Worm (Caenorhabditis elegans) whole organism, late embryonic: Measurements from ENCODE around the gene T22E5.6.

Experiments
- ama-1 ChIP-seq: fragments of 150-350 bp; optimal IDR thresholded peaks from 2 replicates; lab custom pipeline; 2014
- ceh-19 ChIP-seq: fragments of 200-800 bp; sonication (Bioruptor generic); optimal IDR thresholded peaks from 2 replicates; lab custom pipeline; 2018; ENCODE audit warnings: mild to moderate bottlenecking, missing genetic modification characterization, missing compliant biosample characterization
- dmd-4 ChIP-seq: sonication (generic microtip); optimal IDR thresholded peaks from 2 replicates; lab custom pipeline; 2016; ENCODE audit warnings: borderline replicate concordance, missing genetic modification characterization, missing compliant biosample characterization
- fax-1 ChIP-seq: sonication (generic microtip); optimal IDR thresholded peaks from 2 replicates; lab custom pipeline; 2016; ENCODE audit warnings: missing genotype, missing genetic modification characterization, missing compliant biosample characterization
- fkh-10 ChIP-seq: fragments of 150-350 bp; optimal IDR thresholded peaks from 2 replicates; lab custom pipeline; 2014; ENCODE audit warnings: missing biosample characterization, missing genetic modification reagents, missing genetic modification characterization
- lin-11 ChIP-seq: fragments of 200-800 bp; sonication (Bioruptor generic); optimal IDR thresholded peaks from 2 replicates; lab custom pipeline; 2018; ENCODE audit warnings: mild to moderate bottlenecking, missing genetic modification characterization, missing compliant biosample characterization
- nhr-11 ChIP-seq: fragments of 150-350 bp; optimal IDR thresholded peaks from 2 replicates; lab custom pipeline; 2014; ENCODE audit warnings: missing biosample characterization, missing genetic modification characterization
- npax-4 ChIP-seq: sonication (generic microtip); optimal IDR thresholded peaks from 2 replicates; lab custom pipeline; 2016; ENCODE audit warnings: missing genetic modification characterization, missing compliant biosample characterization
- pag-3 ChIP-seq: sonication (generic microtip); optimal IDR thresholded peaks from 2 replicates; lab custom pipeline; 2016; ENCODE audit warnings: missing compliant biosample characterization, missing genetic modification characterization, borderline replicate concordance
- pha-4 ChIP-seq: fragments of 150-350 bp; optimal IDR thresholded peaks from 2 replicates; lab custom pipeline; 2018; ENCODE audit warnings: missing biosample characterization, missing genetic modification reagents, missing genetic modification characterization
- pqm-1 ChIP-seq: sonication (generic microtip); optimal IDR thresholded peaks from 2 replicates; lab custom pipeline; 2016; ENCODE audit warnings: missing genetic modification characterization, missing compliant biosample characterization
- pros-1 ChIP-seq: fragments of 150-350 bp; optimal IDR thresholded peaks from 2 replicates; lab custom pipeline; 2014; ENCODE audit warnings: missing biosample characterization, missing genetic modification reagents, missing genetic modification characterization
- sox-2 ChIP-seq: fragments of 200-800 bp; sonication (Bioruptor generic); IDR thresholded peaks from 2 replicates; pipeline ENCODE4 v1.3.6; 2022; ENCODE audit warnings: missing genetic modification reagents, missing genetic modification characterization, missing compliant biosample characterization
- unc-86 ChIP-seq: sonication (generic microtip); optimal IDR thresholded peaks from 2 replicates; lab custom pipeline; 2016; ENCODE audit warnings: missing genetic modification characterization, missing compliant biosample characterization

ce11 chrX:6374451-6374850 is 41.8 kb downstream of the T22E5.6 start, which contains the start of gene C03B1.1:
- TF ChIP-seq pqm-1 (tag; lab: Kevin White, UChicago): no peak
- no peak for TF ChIP-seq fax-1 (tag; lab: Kevin White, UChicago)
- no peak for TF ChIP-seq pha-4 (tag; lab: Kevin White, UChicago)
- TF ChIP-seq pag-3 (tag; lab: Kevin White, UChicago): no peak
- no peak for TF ChIP-seq dmd-4 (tag; lab: Kevin White, UChicago)
- no peak for TF ChIP-seq unc-86
- no peak for TF ChIP-seq npax-4
- no peak for TF ChIP-seq ama-1 (lab: Kevin White, UChicago)
- TF ChIP-seq lin-11 (tag; lab: Kevin White, UChicago): no peak
- TF ChIP-seq sox-2 (GFP tag; lab: Robert Waterston, UW): no peak
- no peak for TF ChIP-seq nhr-11 (tag; lab: Kevin White, UChicago)
- TF ChIP-seq ceh-19 (GFP tag; lab: Kevin White, UChicago): no peak
- no peak for TF ChIP-seq fkh-10 (GFP tag; lab: Kevin White, UChicago)
- TF ChIP-seq pros-1 (tag; lab: Kevin White, UChicago): no peak
